Worm (Caenorhabditis elegans): ENCODE results near the gene vha-4.
A peak's percentile ranks its signal among the peaks of the same experiment; 100 is the strongest.

The vha-4 gene

DNA sequence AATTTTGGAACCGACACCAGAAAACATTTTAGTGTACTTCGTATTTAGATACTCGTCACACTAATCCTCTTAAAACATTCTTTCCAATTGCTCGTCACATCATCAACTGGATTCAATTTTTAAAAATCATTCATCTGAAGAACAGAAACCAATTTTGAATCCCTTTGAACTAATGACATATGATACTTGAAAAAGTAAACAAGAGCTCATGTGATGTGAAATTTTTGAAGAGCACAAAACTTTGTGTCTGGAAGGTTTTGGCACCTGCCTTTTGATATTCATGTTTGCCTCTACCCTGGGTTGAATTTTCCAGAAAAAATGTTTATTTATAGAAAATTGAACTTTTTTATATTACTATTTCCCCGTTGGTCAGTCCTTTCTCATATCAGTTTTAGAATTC is 9.6 kb upstream of the vha-4 start:
- TF ChIP-seq elt-3 (tag; optimal IDR thresholded peaks at IDR 0.05) (no peak), tbx-8 (GFP tag; optimal IDR thresholded peaks at IDR 0.05) (no peak), mls-2 (tag; optimal IDR thresholded peaks at IDR 0.05) (no peak), unc-39 (tag; optimal IDR thresholded peaks at IDR 0.05) (no peak), hlh-1 (tag; optimal IDR thresholded peaks at IDR 0.05) (no peak), unc-62 (GFP tag; optimal IDR thresholded peaks at IDR 0.05) (no peak), ham-2 (GFP tag; optimal IDR thresholded peaks at IDR 0.05) (no peak), mab-5 (tag; optimal IDR thresholded peaks at IDR 0.05) (no peak), nhr-2 (tag; optimal IDR thresholded peaks at IDR 0.05) (no peak), nhr-12 (tag; optimal IDR thresholded peaks at IDR 0.05) (no peak), flh-1 (GFP tag; optimal IDR thresholded peaks at IDR 0.05) (no peak), zip-8 (tag; optimal IDR thresholded peaks at IDR 0.05) (no peak), ces-1 (GFP tag; optimal IDR thresholded peaks at IDR 0.05) (no peak), nhr-237 (tag; optimal IDR thresholded peaks at IDR 0.05) (no peak), bed-3 (GFP tag; optimal IDR thresholded peaks at IDR 0.05) (no peak), ceh-43 (GFP tag; optimal IDR thresholded peaks at IDR 0.05) (no peak), nhr-28 (tag; optimal IDR thresholded peaks at IDR 0.05) (no peak), lin-32 (GFP tag; optimal IDR thresholded peaks at IDR 0.05) (no peak)

DNA sequence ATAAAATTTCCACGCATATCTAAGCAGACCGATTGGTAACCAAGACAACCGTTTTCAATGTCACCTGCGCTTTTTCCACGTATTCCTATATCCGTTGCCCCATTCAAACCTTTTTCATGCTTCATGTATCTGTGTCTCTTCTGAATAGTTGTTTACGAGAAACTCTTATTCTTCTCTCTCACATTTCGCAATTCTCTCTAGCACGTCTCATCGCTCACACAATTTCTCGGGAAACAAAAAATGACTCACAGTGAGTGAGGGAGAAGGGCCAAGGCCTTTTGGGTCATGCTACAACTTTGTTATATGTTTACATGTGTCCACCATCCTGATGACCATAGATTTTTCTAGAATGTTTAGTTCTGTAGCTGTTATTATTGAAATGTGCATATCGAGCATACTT is 8.2 kb upstream of the vha-4 start:
- TF ChIP-seq elt-1 (tag; optimal IDR thresholded peaks at IDR 0.05; ENCODE audit: borderline replicate concordance, insufficient read depth) (no peak), M03D4.4 (tag; optimal IDR thresholded peaks at IDR 0.05) (no peak), unc-120 (tag; optimal IDR thresholded peaks at IDR 0.05; ENCODE audit: poor library complexity, severe bottlenecking) (no peak), unc-39 (tag; optimal IDR thresholded peaks at IDR 0.05) (no peak), mep-1 (tag; optimal IDR thresholded peaks at IDR 0.05) (no peak), sptf-1 (tag; optimal IDR thresholded peaks at IDR 0.05) (no peak), nhr-76 (tag; optimal IDR thresholded peaks at IDR 0.05) (no peak), sem-2 (GFP tag; optimal IDR thresholded peaks at IDR 0.05) (no peak), bed-3 (GFP tag; optimal IDR thresholded peaks at IDR 0.05) (no peak), ceh-83 (GFP tag; optimal IDR thresholded peaks at IDR 0.05) (no peak), mls-2 (tag; optimal IDR thresholded peaks at IDR 0.05) (no peak), unc-62 (GFP tag; optimal IDR thresholded peaks at IDR 0.05) (no peak), lsy-2 (tag; optimal IDR thresholded peaks at IDR 0.05) (no peak), mab-5 (tag; optimal IDR thresholded peaks at IDR 0.05) (no peak), blmp-1 (tag; optimal IDR thresholded peaks at IDR 0.05) (no peak), ceh-43 (GFP tag; optimal IDR thresholded peaks at IDR 0.05) (no peak), cnd-1 (tag; optimal IDR thresholded peaks at IDR 0.05) (no peak), nhr-2 (tag; optimal IDR thresholded peaks at IDR 0.05) (no peak), elt-3 (tag; optimal IDR thresholded peaks at IDR 0.05) (no peak)

DNA sequence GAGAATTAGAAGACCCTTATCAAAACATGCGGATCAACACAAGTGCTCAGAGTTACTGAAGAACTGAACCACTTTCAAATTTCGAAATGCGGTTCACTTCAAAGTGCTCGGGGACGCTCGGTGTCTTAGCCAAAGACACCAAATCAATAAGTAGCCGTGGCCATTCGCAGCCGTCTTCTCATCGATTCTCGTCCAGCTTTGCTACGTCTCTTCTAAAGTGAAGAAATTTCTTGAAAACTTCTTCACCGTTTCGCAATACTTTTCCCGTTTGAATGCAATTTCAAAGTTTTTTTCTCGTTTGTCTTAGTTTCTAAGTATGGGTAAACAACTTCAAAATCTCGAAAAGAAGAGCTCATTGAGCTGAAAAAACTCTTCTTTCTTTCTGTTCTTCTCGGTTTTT is 5.8 kb upstream of the vha-4 start:
- TF ChIP-seq mab-5 (tag; optimal IDR thresholded peaks at IDR 0.05) (no peak), ces-1 (GFP tag; optimal IDR thresholded peaks at IDR 0.05) (peak; percentile 65)

DNA sequence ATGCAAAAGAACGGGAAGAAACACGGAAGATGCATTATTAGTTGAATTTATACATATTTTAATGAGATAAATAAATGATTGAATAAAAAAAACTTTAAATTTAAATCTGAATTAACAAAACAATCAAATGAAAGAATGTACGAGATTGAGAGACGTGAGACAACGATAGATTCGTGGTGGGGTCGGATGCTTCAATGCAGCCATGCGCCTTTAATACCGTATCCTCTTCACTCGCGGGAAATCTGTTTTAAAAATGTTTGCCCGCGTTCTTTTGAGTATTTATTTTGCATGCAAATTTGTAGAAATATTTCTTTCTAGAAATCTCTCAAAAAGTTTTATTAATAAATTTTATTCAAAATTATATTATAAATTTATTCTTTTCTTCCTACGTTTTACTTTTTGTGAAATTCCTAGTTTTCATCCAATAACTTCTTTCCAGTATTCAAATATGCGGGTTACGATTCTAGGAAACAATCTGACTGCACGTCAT is 1.3 kb upstream of the vha-4 start, which contains the start of gene perm-1:
Gene perm-1 (plus strand): TSS at position 440 of the 490 bp plus-strand sequence.
- TF ChIP-seq ceh-43 (GFP tag; optimal IDR thresholded peaks at IDR 0.05) (no peak), lsy-2 (tag; optimal IDR thresholded peaks at IDR 0.05) (peak; percentile 32)

DNA sequence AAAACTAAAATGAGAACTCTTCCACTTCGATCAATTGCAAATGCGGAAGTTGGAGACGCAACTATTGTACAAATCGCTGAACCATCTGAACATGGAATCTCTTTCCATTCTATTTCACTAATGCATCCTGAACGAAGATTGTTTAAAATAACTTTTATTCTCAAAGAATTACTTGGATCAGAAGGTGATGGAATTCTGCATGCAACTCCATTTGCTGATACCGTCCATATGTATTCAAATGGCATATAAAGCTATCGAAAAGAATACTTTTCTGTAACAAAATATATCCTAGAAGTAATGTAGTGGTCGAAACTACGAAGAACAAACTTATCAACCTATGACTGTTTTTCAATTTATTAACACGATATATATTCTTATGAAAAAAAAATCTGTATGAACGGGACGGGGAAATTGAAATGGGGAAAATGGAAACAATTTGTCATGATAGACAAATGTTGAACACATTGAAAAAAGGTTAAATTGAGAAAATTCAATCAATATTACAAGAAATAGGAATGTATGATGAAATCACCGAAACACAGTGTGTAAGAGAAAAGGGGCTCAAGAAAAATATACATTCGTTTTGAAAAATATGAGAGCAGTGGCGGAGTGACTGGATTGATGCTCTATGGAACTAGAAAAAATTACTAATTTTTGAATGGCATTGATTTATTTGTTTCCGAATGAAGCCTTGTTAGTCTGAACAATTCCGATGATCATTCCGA is 1.2 kb downstream of the vha-4 start, which contains the start of gene T01H3.2:
Gene T01H3.2 (minus strand): TSS at position 251 of the 725 bp plus-strand sequence.
- TF ChIP-seq zip-8 (tag; optimal IDR thresholded peaks at IDR 0.05) (no peak), ztf-11 (tag; optimal IDR thresholded peaks at IDR 0.05) (no peak), flh-1 (GFP tag; optimal IDR thresholded peaks at IDR 0.05) (no peak), sem-2 (GFP tag; optimal IDR thresholded peaks at IDR 0.05) (no peak), ceh-43 (GFP tag; optimal IDR thresholded peaks at IDR 0.05) (no peak), unc-120 (tag; optimal IDR thresholded peaks at IDR 0.05; ENCODE audit: poor library complexity, severe bottlenecking) (no peak), nhr-2 (tag; optimal IDR thresholded peaks at IDR 0.05) (no peak), nhr-28 (tag; optimal IDR thresholded peaks at IDR 0.05) (no peak), snpc-4 (tag; optimal IDR thresholded peaks at IDR 0.05) (no peak), nhr-12 (tag; optimal IDR thresholded peaks at IDR 0.05) (no peak), ceh-39 (tag; optimal IDR thresholded peaks at IDR 0.05) (no peak), mab-5 (tag; optimal IDR thresholded peaks at IDR 0.05) (no peak), drap-1 (GFP tag; optimal IDR thresholded peaks at IDR 0.05) (no peak), unc-62 (GFP tag; optimal IDR thresholded peaks at IDR 0.05) (no peak), ham-2 (GFP tag; optimal IDR thresholded peaks at IDR 0.05) (no peak), ces-1 (GFP tag; optimal IDR thresholded peaks at IDR 0.05) (no peak), blmp-1 (tag; optimal IDR thresholded peaks at IDR 0.05) (no peak), hlh-1 (tag; optimal IDR thresholded peaks at IDR 0.05) (no peak), nhr-237 (tag; optimal IDR thresholded peaks at IDR 0.05) (no peak), lin-13 (tag; optimal IDR thresholded peaks at IDR 0.05) (no peak)

All from whole organism, mixed stage, embryonic.